Fruit fly (Drosophila melanogaster): Measurements from ENCODE around the gene CG9213.

DNA sequence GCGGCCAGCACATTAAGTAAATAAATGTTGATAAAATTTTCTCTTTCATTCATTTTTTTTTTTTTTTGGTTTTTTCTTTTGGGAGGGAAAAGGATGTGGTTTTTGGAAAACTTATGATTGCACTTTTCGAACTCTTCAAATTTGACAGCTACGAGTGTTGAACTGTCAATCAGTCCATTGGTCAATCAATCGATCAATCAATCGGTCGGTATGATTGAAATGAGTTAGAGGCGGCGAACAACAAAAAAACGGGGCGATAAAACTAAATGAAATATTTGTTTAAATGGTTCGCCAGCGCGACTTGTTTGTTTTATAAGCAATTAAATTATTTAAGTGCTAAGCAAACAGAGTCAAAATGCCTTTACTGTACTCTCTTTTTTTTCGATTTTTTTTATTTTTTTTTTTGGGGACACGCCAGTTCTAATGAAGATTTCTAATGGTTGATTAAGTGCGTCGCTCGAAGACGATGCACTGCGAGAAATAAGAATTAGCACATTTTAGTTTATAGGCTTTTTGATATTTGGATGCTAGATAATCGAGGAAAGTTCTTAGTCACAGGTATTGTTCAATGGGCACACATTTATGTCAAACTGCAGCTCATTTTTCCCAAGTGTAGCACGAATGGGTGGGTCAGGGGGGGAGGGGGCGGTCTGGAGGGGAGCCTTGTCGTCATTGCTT is 44.8 kb upstream of the CG9213 start:
- TF ChIP-seq psq (GFP tag; optimal IDR thresholded peaks at IDR 0.05) (no peak), woc (GFP tag; optimal IDR thresholded peaks at IDR 0.05) (no peak), pan (optimal IDR thresholded peaks at IDR 0.05) (no peak), Rel (GFP tag; optimal IDR thresholded peaks at IDR 0.05) (no peak), Rel (tag; optimal IDR thresholded peaks at IDR 0.05) (no peak), Hr78 (GFP tag; optimal IDR thresholded peaks at IDR 0.05) (no peak), Hr83 (GFP tag; optimal IDR thresholded peaks at IDR 0.05; ENCODE audit: poor library complexity, severe bottlenecking) (no peak), GATAd (GFP tag; optimal IDR thresholded peaks at IDR 0.05) (no peak), h (GFP tag; optimal IDR thresholded peaks at IDR 0.05) (peak; percentile 39), fru (GFP tag; optimal IDR thresholded peaks at IDR 0.05) (peak; percentile 0), rgr (GFP tag; optimal IDR thresholded peaks at IDR 0.05) (peak; percentile 25), jim (GFP tag; optimal IDR thresholded peaks at IDR 0.05) (no peak)

Data from whole organism, wandering third instar larva.